Worm (Caenorhabditis elegans) whole organism, early embryonic: Measurements from ENCODE around the gene Y43E12A.2.
"Not testable (repeated sequence)": the region's sequence is repeated elsewhere in the genome, so short reads cannot be mapped to it uniquely, and the experiment has no call there.

Experiments
- B0310.2 ChIP-seq: sonication (generic microtip); optimal IDR thresholded peaks from 2 replicates; lab custom pipeline; 2016; ENCODE audit warnings: mild to moderate bottlenecking, missing genetic modification characterization, missing compliant biosample characterization
- F13C5.2 ChIP-seq: sonication (generic microtip); optimal IDR thresholded peaks from 2 replicates; lab custom pipeline; 2017; ENCODE audit warnings: mild to moderate bottlenecking, missing genetic modification characterization, inconsistent platforms, missing compliant biosample characterization
- aly-1 ChIP-seq: sonication (generic microtip); optimal IDR thresholded peaks from 2 replicates; lab custom pipeline; 2016; ENCODE audit warnings: missing genetic modification characterization, missing compliant biosample characterization
- ama-1 ChIP-seq: fragments of 150-350 bp; optimal IDR thresholded peaks from 2 replicates; lab custom pipeline; 2014
- ceh-13 ChIP-seq: fragments of 200-800 bp; sonication (Bioruptor generic); optimal IDR thresholded peaks from 2 replicates; lab custom pipeline; 2018; ENCODE audit warnings: mild to moderate bottlenecking, missing genetic modification characterization, missing compliant biosample characterization
- ceh-36 ChIP-seq: sonication (generic microtip); optimal IDR thresholded peaks from 2 replicates; lab custom pipeline; 2016; ENCODE audit warnings: missing genetic modification characterization, inconsistent platforms, missing compliant biosample characterization
- ets-7 ChIP-seq: sonication (generic microtip); optimal IDR thresholded peaks from 2 replicates; lab custom pipeline; 2016; ENCODE audit warnings: missing genotype, missing genetic modification characterization, missing compliant biosample characterization
- flt-1 ChIP-seq: fragments of 200-800 bp; sonication (Bioruptor generic); IDR thresholded peaks from 2 replicates; pipeline ENCODE4 v1.3.6; 2022; ENCODE audit warnings: missing genetic modification characterization, missing compliant biosample characterization
- hmbx-1 ChIP-seq: sonication (generic microtip); optimal IDR thresholded peaks from 2 replicates; lab custom pipeline; 2016; ENCODE audit warnings: mild to moderate bottlenecking, missing genetic modification characterization, missing compliant biosample characterization
- hmg-4 ChIP-seq: fragments of 200-800 bp; sonication (Bioruptor generic); optimal IDR thresholded peaks from 2 replicates; lab custom pipeline; 2018; ENCODE audit warnings: mild to moderate bottlenecking, missing genetic modification characterization, missing compliant biosample characterization
- hnd-1 ChIP-seq: sonication (generic microtip); optimal IDR thresholded peaks from 2 replicates; lab custom pipeline; 2016; ENCODE audit warnings: missing genetic modification characterization, missing compliant biosample characterization
- pes-1 ChIP-seq: fragments of 200-800 bp; sonication (Bioruptor generic); IDR thresholded peaks from 2 replicates; pipeline ENCODE4 v1.3.6; 2022; ENCODE audit warnings: missing genetic modification reagents, missing genetic modification characterization, missing compliant biosample characterization
- scrt-1 ChIP-seq: fragments of 200-800 bp; sonication (Bioruptor generic); IDR thresholded peaks from 2 replicates; pipeline ENCODE4 v1.3.6; 2022; ENCODE audit warnings: missing genetic modification characterization, missing compliant biosample characterization
- sea-1 ChIP-seq: fragments of 200-800 bp; sonication (Bioruptor generic); conservative IDR thresholded peaks from 2 replicates; pipeline ENCODE4 v1.3.6; 2022; ENCODE audit warnings: missing genetic modification characterization, missing compliant biosample characterization
- tbx-11 ChIP-seq: fragments of 200-800 bp; sonication (Bioruptor generic); IDR thresholded peaks from 2 replicates; pipeline ENCODE4 v1.3.6; 2022; ENCODE audit warnings: missing genetic modification characterization, missing compliant biosample characterization
- tbx-37 ChIP-seq: fragments of 200-800 bp; sonication (Bioruptor generic); conservative IDR thresholded peaks from 2 replicates; pipeline ENCODE4 v1.3.6; 2022; ENCODE audit warnings: missing genetic modification reagents, missing genetic modification characterization, missing compliant biosample characterization
- tra-4 ChIP-seq: sonication (generic microtip); optimal IDR thresholded peaks from 2 replicates; lab custom pipeline; 2017; ENCODE audit warnings: missing genetic modification characterization, missing compliant biosample characterization

Gene Y43E12A.2

DNA sequence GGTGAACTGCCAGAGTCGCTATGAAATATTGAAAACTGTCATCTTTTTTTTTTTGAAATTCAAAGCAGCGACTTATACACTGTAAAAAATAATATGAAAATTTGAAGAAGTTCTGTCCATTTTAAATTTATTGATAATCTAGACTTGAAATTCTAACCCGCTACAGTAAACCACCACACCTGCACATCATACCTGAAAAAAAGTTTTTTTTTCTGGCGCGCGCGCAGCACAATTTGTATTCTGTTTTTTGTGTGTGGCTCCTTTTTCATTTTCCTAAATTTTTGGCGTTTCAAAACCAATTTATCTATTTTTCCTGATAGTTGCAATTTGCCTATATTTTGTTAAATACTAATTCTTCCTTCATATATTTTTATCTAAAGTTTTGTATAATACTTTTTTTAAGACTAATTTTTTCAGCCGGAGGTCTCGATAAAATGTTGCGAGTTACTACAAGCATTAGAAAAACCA is 3.7 kb downstream of the Y43E12A.2 start, which contains the start of gene cyb-2.1:
TSS of gene cyb-2.1 (plus strand) at position 418 of the 468 bp plus-strand sequence.
- TF ChIP-seq pes-1 (GFP tag; lab: Robert Waterston, UW) (no peak), hmbx-1 (tag; lab: Kevin White, UChicago) (no peak), ceh-13 (GFP tag; lab: Kevin White, UChicago) (no peak), hmg-4 (GFP tag; lab: Kevin White, UChicago) (no peak), tra-4 (tag; lab: Kevin White, UChicago) (no peak)

DNA sequence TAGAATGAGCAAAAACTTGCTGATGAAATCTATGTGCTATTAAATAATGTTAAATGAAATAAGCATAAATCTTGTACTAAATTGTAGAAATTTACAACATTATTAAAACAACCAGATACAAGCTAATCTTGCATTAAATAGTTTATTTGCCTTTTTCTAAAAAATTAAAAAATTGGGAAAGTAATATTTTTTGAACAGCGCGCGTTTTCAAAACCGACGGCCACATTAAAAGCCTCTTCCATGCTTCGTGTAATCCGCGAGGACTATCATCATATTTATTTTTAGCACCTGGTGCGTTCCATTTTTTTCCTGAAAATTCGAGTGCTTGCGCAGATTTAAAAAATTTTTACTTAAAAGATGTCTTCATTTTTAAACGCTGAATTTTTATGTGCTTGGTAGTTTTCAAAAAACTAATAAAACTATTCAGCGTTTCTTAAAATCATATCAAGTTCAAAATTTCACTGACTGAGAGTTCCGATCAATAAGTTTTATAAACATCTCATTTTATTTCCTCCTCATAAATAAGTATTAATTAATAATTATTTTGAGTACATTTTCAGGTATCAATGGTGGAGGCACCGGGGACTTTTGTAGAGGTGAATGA is 5.6 kb downstream of the Y43E12A.2 start, which contains the start of gene Y43E12A.3:
TSS of gene Y43E12A.3 (plus strand) at position 554 of the 604 bp plus-strand sequence.
- not testable (repeated sequence) for TF ChIP-seq tra-4 (tag; lab: Kevin White, UChicago); ceh-13 (GFP tag; lab: Kevin White, UChicago); hmg-4 (GFP tag; lab: Kevin White, UChicago)

DNA sequence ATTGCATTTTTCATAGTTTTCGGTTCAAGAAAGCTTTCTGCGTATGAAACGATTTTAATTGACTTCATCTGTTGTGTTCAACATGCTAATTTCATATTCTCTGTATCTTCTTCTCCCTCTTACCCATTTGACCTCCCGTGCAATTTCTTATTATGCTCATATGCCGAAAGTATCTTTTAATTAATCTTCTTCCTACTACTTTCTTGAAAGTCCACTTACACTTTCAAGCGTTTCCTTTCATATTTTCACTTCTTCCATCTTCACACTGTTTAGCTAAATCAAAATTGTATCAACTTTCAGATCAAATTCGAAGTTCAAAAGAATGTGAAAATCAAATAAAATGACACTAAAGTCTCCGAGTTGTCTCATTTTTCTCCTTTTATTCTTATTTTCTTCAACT is 8.8 kb downstream of the Y43E12A.2 start, which contains the start of gene F13H10.5:
TSS of gene F13H10.5 (plus strand) at position 301 of the 400 bp plus-strand sequence.
- TF ChIP-seq tbx-37 (GFP tag; lab: Robert Waterston, UW) (no peak), flt-1 (GFP tag; lab: Robert Waterston, UW) (no peak), ets-7 (tag; lab: Kevin White, UChicago) (no peak), pes-1 (GFP tag; lab: Robert Waterston, UW) (no peak), scrt-1 (GFP tag; lab: Robert Waterston, UW) (no peak), sea-1 (no peak), ceh-36 (no peak), hmg-4 (GFP tag; lab: Kevin White, UChicago) (no peak), tra-4 (tag; lab: Kevin White, UChicago) (no peak), hmbx-1 (tag; lab: Kevin White, UChicago) (no peak), hnd-1 (tag; lab: Kevin White, UChicago) (no peak), ama-1 (lab: Kevin White, UChicago) (no peak), F13C5.2 (tag; lab: Kevin White, UChicago) (no peak), ceh-13 (GFP tag; lab: Kevin White, UChicago) (no peak), B0310.2 (no peak), tbx-11 (GFP tag; lab: Robert Waterston, UW) (no peak)

DNA sequence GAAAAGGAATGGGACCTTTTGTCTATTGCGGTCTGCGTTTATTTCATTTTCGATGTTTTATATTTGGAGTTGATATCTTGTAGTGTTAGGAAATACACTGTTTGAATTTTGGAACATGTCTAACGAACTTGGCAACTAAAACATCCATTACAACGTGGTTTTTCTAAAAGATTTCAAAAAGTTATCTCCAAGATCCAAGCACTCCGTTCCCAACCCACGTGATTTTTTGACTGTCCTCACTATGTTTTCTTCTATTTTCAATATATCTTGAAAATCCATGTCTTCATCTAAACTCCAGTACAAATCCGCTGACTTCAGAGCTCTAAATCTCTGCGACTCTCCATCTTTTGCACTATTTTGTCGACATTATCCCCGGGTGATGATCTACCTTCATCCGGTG is 19.8 kb downstream of the Y43E12A.2 start, which contains the start of gene F13H10.9:
TSS of gene F13H10.9 (plus strand) at position 301 of the 400 bp plus-strand sequence.
- TF ChIP-seq ceh-36 (no peak), hmg-4 (GFP tag; lab: Kevin White, UChicago) (no peak), ama-1 (lab: Kevin White, UChicago) (no peak), hnd-1 (tag; lab: Kevin White, UChicago) (no peak), ceh-13 (GFP tag; lab: Kevin White, UChicago) (no peak), B0310.2 (no peak)

DNA sequence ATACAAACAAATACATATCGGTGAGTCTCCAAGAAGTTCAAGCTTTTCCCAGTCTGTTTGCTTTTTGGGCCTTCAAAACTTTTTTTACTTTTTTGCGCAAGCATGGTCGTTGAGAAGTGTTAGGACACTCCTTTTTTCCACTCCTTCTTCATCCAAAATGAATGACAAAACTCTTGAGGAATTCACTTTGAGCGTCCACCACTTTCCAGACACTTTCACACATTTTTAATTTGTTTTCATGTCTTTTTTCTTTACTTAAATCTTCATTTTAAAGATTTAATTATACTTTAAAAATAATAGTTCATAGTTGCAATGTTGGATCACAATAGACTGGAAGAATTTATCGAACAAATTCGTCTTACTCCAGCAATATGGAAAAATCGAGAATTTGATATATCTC is 22.4 kb downstream of the Y43E12A.2 start, which contains the start of gene F13H10.1:
TSS of gene F13H10.1 (plus strand) at position 301 of the 400 bp plus-strand sequence.
- TF ChIP-seq hmbx-1 (tag; lab: Kevin White, UChicago), result no peak
- TF ChIP-seq flt-1 (GFP tag; lab: Robert Waterston, UW), result no peak
- TF ChIP-seq F13C5.2 (tag; lab: Kevin White, UChicago), result no peak
- no peak for TF ChIP-seq tbx-37 (GFP tag; lab: Robert Waterston, UW)
- no peak for TF ChIP-seq ama-1 (lab: Kevin White, UChicago)
- TF ChIP-seq hnd-1 (tag; lab: Kevin White, UChicago), result no peak
- TF ChIP-seq ceh-36, result no peak

DNA sequence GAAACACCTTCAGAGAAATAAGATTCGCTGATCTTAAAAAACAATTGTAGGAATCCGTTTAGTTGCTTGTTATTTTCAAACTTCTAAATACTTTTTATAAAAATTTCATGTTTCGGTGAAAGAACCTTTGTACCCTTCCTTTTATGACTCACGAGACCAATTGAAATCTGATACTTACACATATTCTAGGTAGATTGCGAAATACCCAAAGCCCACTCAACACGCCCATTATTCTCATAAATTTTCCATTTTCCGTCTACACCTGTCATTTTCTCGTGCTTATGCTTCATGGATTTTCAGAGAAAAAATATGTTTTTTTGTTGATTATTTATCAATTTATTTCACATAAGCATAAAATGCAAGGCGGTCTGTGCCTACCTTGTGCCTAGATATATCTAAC is 24.5 kb downstream of the Y43E12A.2 start:
- no peak for TF ChIP-seq tbx-37 (GFP tag; lab: Robert Waterston, UW)
- no peak for TF ChIP-seq ets-7 (tag; lab: Kevin White, UChicago)
- no peak for TF ChIP-seq tra-4 (tag; lab: Kevin White, UChicago)
- no peak for TF ChIP-seq sea-1
- no peak for TF ChIP-seq hmg-4 (GFP tag; lab: Kevin White, UChicago)
- TF ChIP-seq pes-1 (GFP tag; lab: Robert Waterston, UW), result no peak
- TF ChIP-seq B0310.2, result no peak
- TF ChIP-seq flt-1 (GFP tag; lab: Robert Waterston, UW), result no peak
- TF ChIP-seq ceh-13 (GFP tag; lab: Kevin White, UChicago), result no peak
- TF ChIP-seq ceh-36, result no peak
- no peak for TF ChIP-seq ama-1 (lab: Kevin White, UChicago)
- TF ChIP-seq aly-1 (tag; lab: Kevin White, UChicago), result no peak
- no peak for TF ChIP-seq scrt-1 (GFP tag; lab: Robert Waterston, UW)
- no peak for TF ChIP-seq tbx-11 (GFP tag; lab: Robert Waterston, UW)
- TF ChIP-seq hnd-1 (tag; lab: Kevin White, UChicago), result no peak
- no peak for TF ChIP-seq F13C5.2 (tag; lab: Kevin White, UChicago)
- TF ChIP-seq hmbx-1 (tag; lab: Kevin White, UChicago), result no peak

DNA sequence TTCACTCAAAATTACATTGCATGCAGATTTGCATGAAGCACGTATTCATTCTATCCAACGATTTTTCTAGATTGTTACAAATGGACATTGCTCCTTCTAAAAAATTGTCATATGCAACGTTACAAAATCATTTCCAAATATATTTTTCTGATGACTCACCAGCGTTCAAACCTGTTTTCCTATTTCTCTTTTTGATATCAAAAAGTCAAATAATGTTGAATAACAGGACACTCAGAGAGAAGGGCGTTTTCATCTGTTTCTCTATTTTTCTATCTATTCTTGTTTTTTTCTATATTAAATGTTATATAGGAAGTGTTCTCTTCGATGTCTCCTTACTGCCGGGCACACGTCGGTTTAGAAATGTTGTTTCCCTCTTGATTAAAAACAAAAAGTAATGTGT is 25.0 kb downstream of the Y43E12A.2 start:
- no peak for TF ChIP-seq ceh-13 (GFP tag; lab: Kevin White, UChicago)
- no peak for TF ChIP-seq tbx-37 (GFP tag; lab: Robert Waterston, UW)
- no peak for TF ChIP-seq sea-1
- no peak for TF ChIP-seq flt-1 (GFP tag; lab: Robert Waterston, UW)
- TF ChIP-seq hmg-4 (GFP tag; lab: Kevin White, UChicago), result no peak
- no peak for TF ChIP-seq tra-4 (tag; lab: Kevin White, UChicago)
- TF ChIP-seq ceh-36, result no peak
- TF ChIP-seq F13C5.2 (tag; lab: Kevin White, UChicago), result no peak
- TF ChIP-seq scrt-1 (GFP tag; lab: Robert Waterston, UW), result no peak
- no peak for TF ChIP-seq ets-7 (tag; lab: Kevin White, UChicago)
- no peak for TF ChIP-seq pes-1 (GFP tag; lab: Robert Waterston, UW)
- TF ChIP-seq hmbx-1 (tag; lab: Kevin White, UChicago), result no peak
- no peak for TF ChIP-seq ama-1 (lab: Kevin White, UChicago)
